Fruit fly (Drosophila melanogaster): ENCODE data around the gene Gba1a.
A peak's percentile ranks its signal among the peaks of the same experiment; 100 is the strongest.

Gba1a gene

DNA sequence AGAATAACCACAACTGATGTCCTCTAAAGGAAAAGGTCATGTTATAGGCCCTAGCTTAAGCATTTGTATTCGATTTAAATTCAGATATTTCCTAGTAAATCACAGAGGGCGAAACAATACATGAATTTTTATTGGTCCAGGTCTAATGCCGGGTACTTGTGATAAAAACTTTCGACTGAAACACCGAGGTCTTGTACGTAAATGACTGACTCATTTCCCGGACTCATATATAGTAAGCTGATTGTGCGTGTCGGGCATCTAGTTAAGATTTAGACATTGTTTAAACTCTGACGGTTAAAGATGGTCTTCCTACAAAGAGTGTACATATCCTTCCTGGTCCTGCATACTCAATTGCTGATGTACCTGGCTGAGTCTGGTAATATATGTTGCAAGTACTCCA lies 18.2 kb upstream of the Gba1a start, which contains the start of gene CG16710:
CG16710 (plus strand) TSS at position 301 of the 400 bp plus-strand sequence.
- TF ChIP-seq esn (GFP tag; optimal IDR thresholded peaks at IDR 0.05) (no peak), CG7368 (GFP tag; optimal IDR thresholded peaks at IDR 0.05) (no peak), vri (GFP tag; optimal IDR thresholded peaks at IDR 0.05) (no peak), CG4318 (GFP tag; optimal IDR thresholded peaks at IDR 0.05) (no peak), CG11902 (GFP tag; optimal IDR thresholded peaks at IDR 0.05) (no peak), Eip93F (GFP tag; optimal IDR thresholded peaks at IDR 0.05) (no peak), CG6808 (GFP tag; optimal IDR thresholded peaks at IDR 0.05) (no peak), fd85E (GFP tag; optimal IDR thresholded peaks at IDR 0.05) (no peak), Eip78C (GFP tag) (no peak), CG3919 (GFP tag; optimal IDR thresholded peaks at IDR 0.05) (no peak), CG9139 (GFP tag; optimal IDR thresholded peaks at IDR 0.05) (no peak), CG8319 (GFP tag; optimal IDR thresholded peaks at IDR 0.05) (no peak), CG8119 (GFP tag; IDR thresholded peaks at IDR 0.05) (no peak)

DNA sequence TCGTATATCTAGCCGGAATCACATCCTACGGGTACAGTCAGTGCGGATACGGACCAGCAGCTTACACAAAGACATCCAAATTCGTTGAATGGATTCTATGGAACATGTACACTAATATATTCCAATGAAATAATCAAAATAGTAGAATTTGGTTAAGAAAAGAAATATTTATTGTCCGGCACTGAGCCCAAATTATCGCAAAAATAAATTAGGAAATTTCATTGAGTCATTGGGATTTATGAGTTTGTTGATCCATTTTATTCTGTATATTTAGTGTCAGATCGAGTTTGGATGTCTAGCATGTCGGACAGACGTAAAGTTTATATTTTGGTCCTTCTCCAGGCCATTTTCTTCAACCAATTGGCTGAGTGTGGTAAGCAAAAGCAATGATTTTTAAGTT lies 16.7 kb upstream of the Gba1a start, which contains the start of gene CG18754:
CG18754 (plus strand) TSS at position 301 of the 400 bp plus-strand sequence.
- TF ChIP-seq CG32006 (GFP tag; optimal IDR thresholded peaks at IDR 0.05) (no peak), svp (GFP tag) (peak; percentile 43)

DNA sequence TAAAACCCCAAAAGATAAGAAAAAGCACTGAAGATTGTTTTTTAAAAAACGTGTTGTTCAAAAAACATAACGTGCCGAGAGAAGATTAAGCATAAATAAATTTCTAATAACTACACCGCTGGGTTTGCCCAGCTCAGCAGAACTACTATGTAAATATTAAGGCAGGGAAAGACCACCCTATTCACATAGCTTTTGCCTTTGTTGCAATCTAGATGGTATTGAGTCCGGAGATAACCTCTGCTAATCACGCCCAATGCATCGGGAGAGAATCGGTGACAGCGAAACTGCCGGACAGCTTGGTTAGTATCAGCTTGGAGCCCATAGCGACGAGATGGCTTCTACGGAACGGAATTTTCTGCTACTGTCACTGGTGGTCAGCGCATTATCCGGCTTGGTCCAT lies 14.5 kb upstream of the Gba1a start, which contains the start of gene SPE:
SPE (plus strand) TSS at position 301 of the 400 bp plus-strand sequence.
- TF ChIP-seq svp (GFP tag): peak; percentile 90
- TF ChIP-seq CG1621 (tag; optimal IDR thresholded peaks at IDR 0.05): no peak

DNA sequence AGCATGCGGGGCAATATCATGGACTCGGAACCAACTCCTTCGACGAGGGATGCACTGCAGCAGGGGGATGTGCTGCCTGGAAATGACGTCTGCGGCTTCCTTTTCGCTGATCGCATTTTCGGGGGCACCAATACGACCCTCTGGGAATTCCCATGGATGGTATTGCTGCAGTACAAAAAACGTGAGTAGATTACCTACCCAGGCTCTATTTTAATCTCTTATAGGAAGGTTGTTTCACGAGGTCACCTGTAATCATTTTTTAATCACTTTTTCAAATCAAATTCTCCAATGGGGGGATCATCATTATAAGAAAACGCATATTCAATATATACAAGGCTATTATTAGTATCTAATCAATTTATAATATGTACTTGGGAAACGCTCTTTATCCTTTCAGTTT lies 13.5 kb upstream of the Gba1a start:
- TF ChIP-seq cyc (GFP tag; optimal IDR thresholded peaks at IDR 0.05) (no peak), svp (GFP tag) (peak; percentile 88), topi (GFP tag; optimal IDR thresholded peaks at IDR 0.05) (no peak), Blimp-1 (GFP tag; optimal IDR thresholded peaks at IDR 0.05) (no peak), dsx (GFP tag; optimal IDR thresholded peaks at IDR 0.05; ENCODE audit: poor library complexity, severe bottlenecking) (no peak), CG4318 (GFP tag; optimal IDR thresholded peaks at IDR 0.05) (no peak)

DNA sequence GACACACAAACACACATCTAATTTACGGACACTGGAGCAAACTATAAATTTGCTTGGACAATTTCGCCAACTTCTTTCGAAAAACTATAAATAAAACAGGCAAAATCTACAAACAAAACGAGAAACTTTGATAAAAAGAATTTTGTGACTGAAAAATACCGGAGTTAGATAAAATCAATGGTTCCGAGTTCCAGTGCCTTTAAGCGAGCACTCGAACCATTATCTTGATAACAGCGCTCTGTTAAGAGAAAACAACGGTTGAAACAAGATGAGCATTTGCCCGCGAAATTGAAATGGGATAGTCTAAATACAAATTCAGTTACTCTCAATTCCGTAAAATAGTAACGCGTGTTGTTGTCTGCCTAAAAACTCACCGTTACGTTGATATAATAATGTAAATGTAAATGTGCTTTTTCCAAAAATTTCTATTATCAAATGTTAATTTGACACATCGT lies 5.8 kb upstream of the Gba1a start, which contains the start of gene CG10254:
CG10254 (minus strand) TSS at position 405 of the 455 bp plus-strand sequence.
- no peak for TF ChIP-seq Sox102F (GFP tag; optimal IDR thresholded peaks at IDR 0.05)
- no peak for TF ChIP-seq CG6808 (GFP tag; optimal IDR thresholded peaks at IDR 0.05)
- no peak for TF ChIP-seq fkh (GFP tag; optimal IDR thresholded peaks at IDR 0.05)
- no peak for TF ChIP-seq CG3032 (tag; optimal IDR thresholded peaks at IDR 0.05)
- no peak for TF ChIP-seq Met (GFP tag; optimal IDR thresholded peaks at IDR 0.05)
- TF ChIP-seq CG11902 (GFP tag; optimal IDR thresholded peaks at IDR 0.05): no peak
- TF ChIP-seq Eip78C (GFP tag): no peak
- TF ChIP-seq CG6792 (GFP tag; optimal IDR thresholded peaks at IDR 0.05): no peak
- no peak for TF ChIP-seq cyc (GFP tag; optimal IDR thresholded peaks at IDR 0.05)

DNA sequence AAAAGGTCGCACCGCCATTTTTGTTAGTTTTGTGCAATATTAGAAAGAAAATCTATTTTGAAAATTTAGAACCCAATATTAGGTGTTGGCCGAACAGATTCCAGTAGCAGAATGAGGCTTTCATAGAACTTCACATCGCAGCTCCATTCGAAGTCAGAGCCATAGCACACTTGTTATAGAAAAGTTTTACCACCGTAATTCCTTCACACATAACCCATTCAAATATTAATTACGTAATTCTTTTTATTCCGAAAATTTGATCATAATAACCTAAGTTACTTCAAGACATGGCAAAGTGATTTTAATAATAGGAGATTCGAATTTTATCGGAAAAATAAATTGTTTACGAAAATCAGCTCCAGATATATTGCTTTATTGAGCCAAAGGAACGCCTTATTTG lies 4.3 kb upstream of the Gba1a start, which contains the start of gene CG10252:
CG10252 (minus strand) TSS at position 101 of the 400 bp plus-strand sequence.
- TF ChIP-seq CG9139 (GFP tag; optimal IDR thresholded peaks at IDR 0.05) (no peak), CG3919 (GFP tag; optimal IDR thresholded peaks at IDR 0.05) (no peak), Eip78C (GFP tag) (no peak), CG11902 (GFP tag; optimal IDR thresholded peaks at IDR 0.05) (no peak), topi (GFP tag; optimal IDR thresholded peaks at IDR 0.05) (no peak), CG34406 (GFP tag; optimal IDR thresholded peaks at IDR 0.05) (no peak), CG6854 (GFP tag; optimal IDR thresholded peaks at IDR 0.05) (no peak), Met (GFP tag; optimal IDR thresholded peaks at IDR 0.05) (no peak), pdm3 (GFP tag; optimal IDR thresholded peaks at IDR 0.05) (no peak), CG8632 (GFP tag; optimal IDR thresholded peaks at IDR 0.05) (no peak), CG6163 (GFP tag; IDR thresholded peaks at IDR 0.05) (no peak)

Data from whole organism, prepupa.